Fruit fly (Drosophila melanogaster) whole organism, embryonic: Measurements from ENCODE around the gene Npc2g.

Experiments used
- Abd-B ChIP-seq: fragments of 200-800 bp; sonication (Bioruptor generic); optimal IDR thresholded peaks from 2 replicates; lab custom pipeline; 2018; ENCODE audit warnings: missing biosample characterization, mild to moderate bottlenecking, missing genetic modification characterization, moderate library complexity
- CG10147 ChIP-seq: fragments of 200-800 bp; sonication (Bioruptor generic); optimal IDR thresholded peaks from 2 replicates; lab custom pipeline; 2019; ENCODE audit warnings: missing biosample characterization, mild to moderate bottlenecking, missing genetic modification characterization, moderate library complexity
- CG12299 ChIP-seq: fragments of 200-800 bp; sonication (Bioruptor generic); optimal IDR thresholded peaks from 2 replicates; lab custom pipeline; 2018; ENCODE audit warnings: missing biosample characterization, mild to moderate bottlenecking, missing genetic modification characterization
- CG12659 ChIP-seq: fragments of 200-800 bp; sonication (Bioruptor generic); optimal IDR thresholded peaks from 3 replicates; lab custom pipeline; 2017; ENCODE audit warnings: mild to moderate bottlenecking, missing biosample characterization, missing genetic modification reagents, missing genetic modification characterization
- CG13424 ChIP-seq: fragments of 200-800 bp; sonication (Bioruptor generic); optimal IDR thresholded peaks from 2 replicates; lab custom pipeline; 2019; ENCODE audit warnings: missing biosample characterization, mild to moderate bottlenecking, missing genetic modification characterization, moderate library complexity
- CG1603 ChIP-seq: fragments of 200-800 bp; sonication (Bioruptor generic); optimal IDR thresholded peaks from 2 replicates; lab custom pipeline; 2019; ENCODE audit warnings: missing biosample characterization, mild to moderate bottlenecking, missing genetic modification characterization, moderate library complexity
- CG1832 ChIP-seq: fragments of 200-800 bp; sonication (Bioruptor generic); optimal IDR thresholded peaks from 2 replicates; lab custom pipeline; 2017; ENCODE audit warnings: missing biosample characterization, mild to moderate bottlenecking, missing genetic modification characterization, inconsistent platforms
- CG2712 ChIP-seq: fragments of 200-800 bp; optimal IDR thresholded peaks from 3 replicates; lab custom pipeline; 2019; ENCODE audit warnings: missing biosample characterization, mild to moderate bottlenecking, missing genetic modification characterization, moderate library complexity
- CG2889 ChIP-seq: fragments of 200-800 bp; sonication (Bioruptor generic); IDR thresholded peaks from 3 replicates; pipeline ENCODE4 v1.3.6; 2022; ENCODE audit warnings: missing biosample characterization, missing genetic modification characterization
- CG30431 ChIP-seq: fragments of 200-800 bp; sonication (Bioruptor generic); optimal IDR thresholded peaks from 2 replicates; lab custom pipeline; 2017; ENCODE audit warnings: missing biosample characterization, missing genetic modification characterization
- CG31224 ChIP-seq: fragments of 200-800 bp; sonication (Bioruptor generic); IDR thresholded peaks from 2 replicates; pipeline ENCODE4 v1.3.6; 2022; ENCODE audit warnings: missing biosample characterization, missing genetic modification characterization
- CG31388 ChIP-seq: fragments of 200-800 bp; sonication (Bioruptor generic); optimal IDR thresholded peaks from 2 replicates; lab custom pipeline; 2016; ENCODE audit warnings: missing biosample characterization, missing genetic modification characterization
- CG32532 ChIP-seq: fragments of 200-800 bp; sonication (Bioruptor generic); IDR thresholded peaks from 2 replicates; pipeline ENCODE4 v1.3.6; 2022; ENCODE audit warnings: missing biosample characterization, missing genetic modification characterization
- CG34422 ChIP-seq: fragments of 200-800 bp; sonication (Bioruptor generic); IDR thresholded peaks from 3 replicates; pipeline ENCODE4 v1.3.6; 2022; ENCODE audit warnings: missing biosample characterization, missing genetic modification characterization
- CG42726 ChIP-seq: fragments of 200-800 bp; sonication (Bioruptor generic); IDR thresholded peaks from 2 replicates; pipeline ENCODE4 v1.3.6; 2022; ENCODE audit warnings: missing biosample characterization, missing genetic modification characterization; ENCODE audit not compliant: partially characterized antibody
- CG5953 ChIP-seq: fragments of 200-800 bp; sonication (Bioruptor generic); IDR thresholded peaks from 2 replicates; pipeline ENCODE4 v1.3.6; 2022; ENCODE audit warnings: missing biosample characterization, missing genetic modification characterization
- CG6689 ChIP-seq: fragments of 200-800 bp; sonication (Bioruptor generic); IDR thresholded peaks from 2 replicates; pipeline ENCODE4 v1.3.6; 2022; ENCODE audit warnings: missing biosample characterization, missing genetic modification characterization
- CG8089 ChIP-seq: fragments of 200-800 bp; sonication (Bioruptor generic); optimal IDR thresholded peaks from 3 replicates; lab custom pipeline; 2016; ENCODE audit warnings: missing biosample characterization, missing genetic modification characterization
- CG8944 ChIP-seq: fragments of 200-800 bp; sonication (Bioruptor generic); optimal IDR thresholded peaks from 3 replicates; lab custom pipeline; 2016; ENCODE audit warnings: missing biosample characterization, missing genetic modification characterization
- CG9215 ChIP-seq: fragments of 200-800 bp; sonication (Bioruptor generic); IDR thresholded peaks from 2 replicates; pipeline ENCODE4 v1.3.6; 2022; ENCODE audit warnings: missing biosample characterization, missing genetic modification characterization
- CG9932 ChIP-seq: fragments of 200-800 bp; sonication (Bioruptor generic); IDR thresholded peaks from 2 replicates; pipeline ENCODE4 v1.3.6; 2022; ENCODE audit warnings: missing biosample characterization, missing genetic modification characterization
- CrebB ChIP-seq: fragments of 200-800 bp; sonication (Bioruptor generic); optimal IDR thresholded peaks from 3 replicates; lab custom pipeline; 2018; ENCODE audit warnings: missing biosample characterization, mild to moderate bottlenecking, missing genetic modification characterization
- Optix ChIP-seq: fragments of 200-800 bp; sonication (Bioruptor generic); IDR thresholded peaks from 3 replicates; pipeline ENCODE4 v1.3.6; 2022; ENCODE audit warnings: missing biosample characterization, missing genetic modification characterization
- Ravus ChIP-seq: fragments of 200-800 bp; sonication (Bioruptor generic); IDR thresholded peaks from 2 replicates; pipeline ENCODE4 v1.3.6; 2022; ENCODE audit warnings: missing biosample characterization, missing genetic modification characterization
- Scr ChIP-seq: fragments of 200-800 bp; sonication (Bioruptor generic); IDR thresholded peaks from 2 replicates; pipeline ENCODE4 v1.3.6; 2022; ENCODE audit warnings: missing biosample characterization, missing genetic modification characterization; ENCODE audit not compliant: partially characterized antibody
- Ssrp ChIP-seq: fragments of 200-800 bp; sonication (Bioruptor generic); optimal IDR thresholded peaks from 2 replicates; lab custom pipeline; 2018; ENCODE audit warnings: missing biosample characterization, mild to moderate bottlenecking, missing genetic modification characterization, moderate library complexity
- Xrp1 ChIP-seq: fragments of 200-800 bp; sonication (Bioruptor generic); IDR thresholded peaks from 2 replicates; pipeline ENCODE4 v1.3.6; 2022; ENCODE audit warnings: missing biosample characterization, missing genetic modification characterization
- abd-A ChIP-seq: fragments of 200-800 bp; sonication (Bioruptor generic); optimal IDR thresholded peaks from 3 replicates; lab custom pipeline; 2019; ENCODE audit warnings: missing biosample characterization, mild to moderate bottlenecking, missing genetic modification characterization, moderate library complexity
- ac ChIP-seq: fragments of 200-800 bp; sonication (Bioruptor generic); optimal IDR thresholded peaks from 3 replicates; lab custom pipeline; 2017; ENCODE audit warnings: missing biosample characterization, mild to moderate bottlenecking, missing genetic modification characterization
- btn ChIP-seq: fragments of 200-800 bp; sonication (Bioruptor generic); optimal IDR thresholded peaks from 2 replicates; lab custom pipeline; 2016; ENCODE audit warnings: missing biosample characterization, missing genetic modification characterization
- caup ChIP-seq: fragments of 200-800 bp; sonication (Bioruptor generic); optimal IDR thresholded peaks from 3 replicates; lab custom pipeline; 2017; ENCODE audit warnings: missing biosample characterization, mild to moderate bottlenecking, missing genetic modification characterization, moderate library complexity; ENCODE audit not compliant: severe bottlenecking
- chif ChIP-seq, 2 experiments: fragments of 200-800 bp; sonication (Bioruptor generic); optimal IDR thresholded peaks; 3 replicates each; lab custom pipeline; 2016; ENCODE audit warnings: missing biosample characterization in 2 of 2, missing genetic modification characterization in 2 of 2
- chinmo ChIP-seq: fragments of 200-800 bp; sonication (Bioruptor generic); IDR thresholded peaks from 4 replicates; pipeline ENCODE4 v1.3.6; 2022; ENCODE audit warnings: missing biosample characterization, missing genetic modification characterization; ENCODE audit not compliant: partially characterized antibody
- ci ChIP-seq: fragments of 200-800 bp; sonication (Bioruptor generic); IDR thresholded peaks from 3 replicates; pipeline ENCODE4 v1.3.6; 2022; ENCODE audit warnings: missing biosample characterization, missing genetic modification characterization
- crc ChIP-seq: fragments of 200-800 bp; sonication (Bioruptor generic); optimal IDR thresholded peaks from 2 replicates; lab custom pipeline; 2016; ENCODE audit warnings: missing biosample characterization, missing genetic modification characterization
- croc ChIP-seq: fragments of 200-800 bp; sonication (Bioruptor generic); conservative IDR thresholded peaks from 3 replicates; pipeline ENCODE4 v1.3.6; 2022; ENCODE audit warnings: missing biosample characterization, missing genetic modification characterization
- dmrt99B ChIP-seq: fragments of 200-800 bp; sonication (Bioruptor generic); optimal IDR thresholded peaks from 2 replicates; lab custom pipeline; 2018; ENCODE audit warnings: missing biosample characterization, mild to moderate bottlenecking, missing genetic modification characterization, moderate library complexity
- dpn ChIP-seq, 2 experiments: fragments of 200-800 bp; sonication (Bioruptor generic); optimal IDR thresholded peaks; 3 replicates each; lab custom pipeline; 2016; ENCODE audit warnings: missing biosample characterization in 2 of 2, missing genetic modification characterization in 2 of 2
- grn ChIP-seq: fragments of 200-800 bp; sonication (Bioruptor generic); optimal IDR thresholded peaks from 3 replicates; lab custom pipeline; 2017; ENCODE audit warnings: missing biosample characterization, missing genetic modification characterization
- gsb ChIP-seq: fragments of 200-800 bp; sonication (Bioruptor generic); IDR thresholded peaks from 2 replicates; pipeline ENCODE4 v1.3.6; 2022; ENCODE audit warnings: missing biosample characterization, missing genetic modification characterization
- kay ChIP-seq: fragments of 200-800 bp; sonication (Bioruptor generic); optimal IDR thresholded peaks from 2 replicates; lab custom pipeline; 2016; ENCODE audit warnings: missing biosample characterization, missing genetic modification characterization
- lab ChIP-seq: fragments of 200-800 bp; sonication (Bioruptor generic); optimal IDR thresholded peaks from 3 replicates; lab custom pipeline; 2017; ENCODE audit warnings: missing biosample characterization, missing genetic modification characterization, mild to moderate bottlenecking, moderate library complexity, missing genetic modification reagents
- mld ChIP-seq: fragments of 200-800 bp; sonication (Bioruptor generic); IDR thresholded peaks from 3 replicates; pipeline ENCODE4 v1.3.6; 2022; ENCODE audit warnings: missing biosample characterization, missing genetic modification characterization; ENCODE audit not compliant: partially characterized antibody
- otp ChIP-seq: fragments of 200-800 bp; sonication (Bioruptor generic); IDR thresholded peaks from 3 replicates; pipeline ENCODE4, ENCODE4 v1.3.6; 2022; ENCODE audit warnings: missing biosample characterization, missing genetic modification characterization
- prd ChIP-seq, 3 experiments: fragments of >200 bp in 2 of 3; fragments of 200-800 bp in 1 of 3; sonication (Bioruptor generic) in 1 of 3; optimal IDR thresholded peaks in 2 of 3; IDR thresholded peaks in 1 of 3; 2 replicates in 2 of 3; 3 replicates in 1 of 3; pipeline versions ENCODE4 v1.3.6 to Lab custom; 2017 to 2022; ENCODE audit warnings: missing biosample characterization in 1 of 3, missing genetic modification characterization in 1 of 3
- sna ChIP-seq: fragments of 200-800 bp; sonication (Bioruptor generic); IDR thresholded peaks from 2 replicates; pipeline ENCODE4 v1.3.6; 2022; ENCODE audit warnings: missing biosample characterization, missing genetic modification characterization; ENCODE audit not compliant: partially characterized antibody
- trem ChIP-seq: fragments of 200-800 bp; optimal IDR thresholded peaks from 3 replicates; lab custom pipeline; 2019; ENCODE audit warnings: missing biosample characterization, mild to moderate bottlenecking, missing genetic modification characterization, moderate library complexity
- unpg ChIP-seq: fragments of 200-800 bp; sonication (Bioruptor generic); optimal IDR thresholded peaks from 3 replicates; lab custom pipeline; 2018; ENCODE audit warnings: missing biosample characterization, mild to moderate bottlenecking, missing genetic modification characterization, moderate library complexity
- vnd ChIP-seq: fragments of 200-800 bp; sonication (Bioruptor generic); IDR thresholded peaks from 3 replicates; pipeline ENCODE4 v1.3.6; 2022; ENCODE audit warnings: missing biosample characterization, missing genetic modification characterization; ENCODE audit not compliant: partially characterized antibody
- wor ChIP-seq: fragments of 200-800 bp; sonication (Bioruptor generic); IDR thresholded peaks from 2 replicates; pipeline ENCODE4 v1.3.6; 2022; ENCODE audit warnings: missing biosample characterization, missing genetic modification characterization
- zf30C ChIP-seq: fragments of 200-800 bp; sonication (Bioruptor generic); optimal IDR thresholded peaks from 3 replicates; lab custom pipeline; 2018; ENCODE audit warnings: missing biosample characterization, mild to moderate bottlenecking, missing genetic modification characterization

Npc2g gene

DNA sequence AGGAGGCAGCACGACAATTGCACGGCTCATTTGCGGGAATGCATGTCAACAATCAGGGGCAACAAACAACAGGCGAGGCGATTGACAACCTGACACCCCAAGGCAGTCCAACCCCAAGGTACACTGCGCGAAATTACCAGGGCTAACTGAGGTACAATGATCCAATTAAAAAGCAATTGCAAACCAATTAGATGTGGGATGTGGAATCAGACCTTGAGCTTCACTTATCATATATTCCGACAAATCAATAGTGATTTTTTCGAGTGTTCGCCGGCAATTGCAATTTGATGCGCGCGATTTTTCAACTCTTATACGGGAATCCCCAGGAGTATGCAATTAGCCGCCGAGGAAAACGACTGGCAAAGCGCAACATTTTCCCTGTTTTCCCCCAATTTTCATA lies 2.0 kb upstream of the Npc2g start (continued):
- TF ChIP-seq CG1603 (tag; lab: Kevin White, UChicago) (peak; percentile 38), sna (GFP tag; lab: Robert Waterston, UW) (no peak), dpn (GFP tag; optimal IDR thresholded peaks at IDR 0.05; lab: Kevin White, UChicago) (no peak), abd-A (tag; lab: Kevin White, UChicago) (no peak), ci (no peak), CG5953 (GFP tag; lab: Robert Waterston, UW) (no peak), CG2889 (GFP tag; lab: Robert Waterston, UW) (no peak), CG6689 (peak; percentile 46; the same call in 1 of the 2 replicates), lab (GFP tag; lab: Kevin White, UChicago) (no peak), CG32532 (GFP tag; lab: Robert Waterston, UW) (no peak), CG12659 (no peak), kay (GFP tag; lab: Kevin White, UChicago) (no peak), ac (no peak), CG2712 (tag; lab: Kevin White, UChicago) (peak; percentile 33), crc (no peak), CG8944 (GFP tag; lab: Kevin White, UChicago) (no peak), otp (GFP tag; lab: Robert Waterston, UW) (no peak), gsb (GFP tag; lab: Robert Waterston, UW) (no peak), CG12299 (tag; lab: Kevin White, UChicago) (no peak), CG31388 (GFP tag; lab: Kevin White, UChicago) (no peak), grn (no peak), CG9215 (GFP tag; lab: Robert Waterston, UW) (no peak), CG31224 (GFP tag; lab: Robert Waterston, UW) (no peak), chif (GFP tag; optimal IDR thresholded peaks at IDR 0.05; lab: Kevin White, UChicago) (no peak), CG1832 (GFP tag; lab: Kevin White, UChicago) (no peak), CG9932 (no peak), CrebB (tag; lab: Kevin White, UChicago) (no peak), trem (no peak), wor (GFP tag; lab: Robert Waterston, UW) (no peak), Scr (GFP tag; lab: Robert Waterston, UW) (no peak), chinmo (GFP tag; lab: Robert Waterston, UW) (no peak), Optix (GFP tag; lab: Robert Waterston, UW) (no peak), CG8089 (GFP tag; lab: Kevin White, UChicago) (no peak), Ssrp (tag; lab: Kevin White, UChicago) (no peak), Abd-B (GFP tag; lab: Kevin White, UChicago) (no peak), zf30C (GFP tag; lab: Kevin White, UChicago) (no peak), CG34422 (GFP tag; lab: Robert Waterston, UW) (no peak), caup (no peak), Xrp1 (GFP tag; lab: Robert Waterston, UW) (peak; percentile 56; the same call in 1 of the 2 replicates), CG10147 (GFP tag; lab: Kevin White, UChicago) (no peak), CG30431 (no peak), CG13424 (tag; lab: Kevin White, UChicago) (no peak), btn (GFP tag; lab: Kevin White, UChicago) (no peak), vnd (GFP tag; lab: Robert Waterston, UW) (no peak), CG42726 (GFP tag; lab: Robert Waterston, UW) (no peak), Ravus (no peak), prd (optimal IDR thresholded peaks at IDR 0.05; lab: Kevin White, UChicago) (no peak), prd (GFP tag; IDR thresholded peaks at IDR 0.05; lab: Robert Waterston, UW) (peak; percentile 58; the same call in 2 of the 3 replicates), dmrt99B (tag; lab: Kevin White, UChicago) (no peak), mld (GFP tag; lab: Robert Waterston, UW) (no peak), croc (GFP tag; lab: Robert Waterston, UW) (no peak), unpg (no peak)
